Fruit fly (Drosophila melanogaster) whole organism, pupa: ENCODE measurements around the gene Rh6.

Source experiments
- CG13204 ChIP-seq: fragments of 200-800 bp; sonication (Bioruptor generic); optimal IDR thresholded peaks from 2 replicates; lab custom pipeline; 2018; ENCODE audit warnings: missing biosample characterization, mild to moderate bottlenecking, missing genetic modification characterization, moderate library complexity
- CG8159 ChIP-seq: fragments of 200-800 bp; sonication (Bioruptor generic); optimal IDR thresholded peaks from 3 replicates; lab custom pipeline; 2018; ENCODE audit warnings: missing biosample characterization, mild to moderate bottlenecking, missing genetic modification characterization, moderate library complexity
- fd96Ca ChIP-seq: fragments of 200-800 bp; sonication (Bioruptor generic); IDR thresholded peaks from 3 replicates; pipeline ENCODE4 v1.3.6; 2022; ENCODE audit warnings: missing biosample characterization, missing genetic modification characterization
- gl ChIP-seq: fragments of 200-800 bp; sonication (Bioruptor generic); optimal IDR thresholded peaks from 2 replicates; lab custom pipeline; 2018; ENCODE audit warnings: missing biosample characterization, mild to moderate bottlenecking, missing genetic modification characterization
- rn ChIP-seq: fragments of 200-800 bp; sonication (Bioruptor generic); IDR thresholded peaks from 2 replicates; pipeline ENCODE4 v1.3.6; 2022; ENCODE audit warnings: missing biosample characterization, missing genetic modification characterization

DNA sequence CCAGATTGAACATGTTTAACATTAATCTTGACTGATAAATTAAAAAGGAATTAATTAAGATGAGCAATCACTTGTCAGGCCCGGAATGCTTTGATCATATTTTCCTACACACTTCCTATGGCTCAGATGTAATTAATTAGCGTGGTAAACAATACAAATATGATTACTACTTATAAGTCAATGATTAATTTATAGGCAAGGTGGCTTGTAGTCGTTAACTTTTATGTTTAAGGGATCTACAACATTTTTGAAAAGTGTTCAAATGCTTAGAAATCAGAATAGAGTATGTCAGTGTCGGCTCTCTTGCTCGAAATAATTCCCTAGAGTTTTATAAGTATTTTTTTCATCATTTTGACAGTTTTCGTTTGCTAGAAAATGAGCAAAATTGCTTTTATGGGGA, 11.2 kb upstream of the Rh6 start:
- TF ChIP-seq gl (no peak), CG8159 (no peak), fd96Ca (no peak), CG13204 (no peak), rn (no peak)
